Worm (Caenorhabditis elegans): ENCODE measurements around the gene Y14H12B.2.

DNA sequence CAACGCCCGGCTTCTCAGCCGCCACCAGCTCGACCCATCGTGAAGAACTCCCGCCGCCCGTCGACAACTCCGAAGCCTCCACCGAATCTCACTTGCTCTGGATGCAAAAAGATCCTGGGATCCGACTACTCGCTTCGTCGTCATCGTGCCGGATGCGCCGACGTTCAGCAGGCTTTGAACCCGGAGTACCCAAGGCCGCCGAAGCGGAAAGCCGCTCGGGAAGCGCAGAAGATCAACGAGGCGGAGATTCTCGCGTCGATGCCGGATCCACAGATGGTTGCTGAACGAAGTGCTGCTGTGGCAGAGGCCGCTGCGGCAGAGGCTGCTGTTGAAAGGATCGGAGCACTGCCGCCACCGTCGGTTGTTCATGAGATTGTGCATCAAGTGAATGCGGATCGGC, 35.3 kb upstream of the Y14H12B.2 start:
- no peak for TF ChIP-seq ceh-62 (tag; optimal IDR thresholded peaks at IDR 0.05)
- no peak for TF ChIP-seq nhr-10 (tag; optimal IDR thresholded peaks at IDR 0.05)
- no peak for TF ChIP-seq lin-39 (tag; optimal IDR thresholded peaks at IDR 0.05)
- no peak for TF ChIP-seq ceh-82 (tag; optimal IDR thresholded peaks at IDR 0.05)
- TF ChIP-seq ama-1 (optimal IDR thresholded peaks at IDR 0.05) = no peak
